Fruit fly (Drosophila melanogaster) whole organism, embryonic: ENCODE data around the gene CG3740.

ENCODE experiments used
- ATbp ChIP-seq: fragments of 200-800 bp; sonication (Bioruptor generic); optimal IDR thresholded peaks from 2 replicates; lab custom pipeline; 2017; ENCODE audit warnings: missing biosample characterization, mild to moderate bottlenecking, missing genetic modification characterization, missing genetic modification reagents
- CG10431 ChIP-seq: fragments of 200-800 bp; sonication (Bioruptor generic); optimal IDR thresholded peaks from 3 replicates; lab custom pipeline; 2018; ENCODE audit warnings: missing biosample characterization, mild to moderate bottlenecking, missing genetic modification characterization
- CG11093 ChIP-seq: fragments of 200-800 bp; sonication (Bioruptor generic); IDR thresholded peaks from 3 replicates; pipeline ENCODE4 v1.3.6; 2022; ENCODE audit warnings: missing biosample characterization, missing genetic modification characterization
- CG11247 ChIP-seq: fragments of 200-800 bp; sonication (Bioruptor generic); IDR thresholded peaks from 2 replicates; pipeline ENCODE4 v1.3.6; 2022; ENCODE audit warnings: missing biosample characterization, missing genetic modification characterization
- CG11560 ChIP-seq: fragments of 200-800 bp; sonication (Bioruptor generic); IDR thresholded peaks from 3 replicates; pipeline ENCODE4 v1.3.6; 2022; ENCODE audit warnings: missing biosample characterization, missing genetic modification characterization
- CG11695 ChIP-seq: fragments of 200-800 bp; sonication (Bioruptor generic); IDR thresholded peaks from 3 replicates; pipeline ENCODE4 v1.3.6; 2022; ENCODE audit warnings: missing biosample characterization, missing genetic modification characterization
- CG1233 ChIP-seq: fragments of 200-800 bp; sonication (Bioruptor generic); optimal IDR thresholded peaks from 4 replicates; lab custom pipeline; 2018; ENCODE audit warnings: missing biosample characterization, mild to moderate bottlenecking, missing genetic modification characterization
- CG13894 ChIP-seq: fragments of 200-800 bp; sonication (Bioruptor generic); optimal IDR thresholded peaks from 3 replicates; lab custom pipeline; 2018; ENCODE audit warnings: missing biosample characterization, mild to moderate bottlenecking, missing genetic modification characterization, moderate library complexity
- CG16779 ChIP-seq: fragments of 200-800 bp; sonication (Bioruptor generic); IDR thresholded peaks from 2 replicates; pipeline ENCODE4 v1.3.6; 2022; ENCODE audit warnings: missing biosample characterization, missing genetic modification characterization
- CG17359 ChIP-seq: fragments of 200-800 bp; sonication (Bioruptor generic); optimal IDR thresholded peaks from 3 replicates; lab custom pipeline; 2018; ENCODE audit warnings: missing biosample characterization, mild to moderate bottlenecking, missing genetic modification characterization, moderate library complexity
- CG17361 ChIP-seq: fragments of 200-800 bp; sonication (Bioruptor generic); IDR thresholded peaks from 3 replicates; pipeline ENCODE4 v1.3.6; 2022; ENCODE audit warnings: missing biosample characterization, missing genetic modification characterization
- CG2199 ChIP-seq: fragments of 200-800 bp; sonication (Bioruptor generic); IDR thresholded peaks from 3 replicates; pipeline ENCODE4 v1.3.6; 2022; ENCODE audit warnings: missing biosample characterization, missing genetic modification characterization
- CG31224 ChIP-seq: fragments of 200-800 bp; sonication (Bioruptor generic); IDR thresholded peaks from 2 replicates; pipeline ENCODE4 v1.3.6; 2022; ENCODE audit warnings: missing biosample characterization, missing genetic modification characterization
- CG3163 ChIP-seq: fragments of 200-800 bp; sonication (Bioruptor generic); optimal IDR thresholded peaks from 3 replicates; lab custom pipeline; 2016; ENCODE audit warnings: missing biosample characterization, missing genetic modification characterization
- CG43689 ChIP-seq: fragments of 200-800 bp; sonication (Bioruptor generic); IDR thresholded peaks from 2 replicates; pipeline ENCODE4 v1.3.6; 2022; ENCODE audit warnings: missing biosample characterization, missing genetic modification characterization
- CG4404 ChIP-seq: fragments of 200-800 bp; sonication (Bioruptor generic); IDR thresholded peaks from 2 replicates; pipeline ENCODE4 v1.3.6; 2022; ENCODE audit warnings: missing biosample characterization, missing genetic modification characterization
- D19A ChIP-seq: fragments of 200-800 bp; optimal IDR thresholded peaks from 3 replicates; lab custom pipeline; 2019; ENCODE audit warnings: missing biosample characterization, mild to moderate bottlenecking, missing genetic modification characterization, moderate library complexity
- D19B ChIP-seq: fragments of 200-800 bp; sonication (Bioruptor generic); optimal IDR thresholded peaks from 2 replicates; lab custom pipeline; 2017; ENCODE audit warnings: missing biosample characterization, mild to moderate bottlenecking, missing genetic modification characterization
- Dll ChIP-seq: fragments of 200-800 bp; sonication (Bioruptor generic); IDR thresholded peaks from 4 replicates; pipeline ENCODE4 v1.3.6; 2022; ENCODE audit warnings: missing biosample characterization, missing genetic modification characterization; ENCODE audit not compliant: partially characterized antibody
- GATAe ChIP-seq: fragments of 200-800 bp; sonication (Bioruptor generic); conservative IDR thresholded peaks from 2 replicates; pipeline ENCODE4 v1.3.6; 2022; ENCODE audit warnings: missing biosample characterization, missing genetic modification characterization
- HmgZ ChIP-seq: fragments of 200-800 bp; sonication (Bioruptor generic); optimal IDR thresholded peaks from 2 replicates; lab custom pipeline; 2018; ENCODE audit warnings: missing biosample characterization, mild to moderate bottlenecking, missing genetic modification characterization
- Lim3 ChIP-seq: fragments of 200-800 bp; sonication (Bioruptor generic); IDR thresholded peaks from 2 replicates; pipeline ENCODE4 v1.3.6; 2022; ENCODE audit warnings: missing biosample characterization, missing genetic modification characterization
- MBD-R2 ChIP-seq: fragments of 200-800 bp; sonication (Bioruptor generic); IDR thresholded peaks from 2 replicates; pipeline ENCODE4 v1.3.6; 2022; ENCODE audit warnings: missing biosample characterization, missing genetic modification characterization
- MESR4 ChIP-seq: fragments of 200-800 bp; sonication (Bioruptor generic); optimal IDR thresholded peaks from 2 replicates; lab custom pipeline; 2018; ENCODE audit warnings: missing biosample characterization, mild to moderate bottlenecking, missing genetic modification characterization, moderate library complexity
- Myb ChIP-seq: fragments of 200-800 bp; sonication (Bioruptor generic); optimal IDR thresholded peaks from 2 replicates; lab custom pipeline; 2016; ENCODE audit warnings: missing biosample characterization, missing genetic modification characterization
- Opbp ChIP-seq: fragments of 200-800 bp; sonication (Bioruptor generic); IDR thresholded peaks from 3 replicates; pipeline ENCODE4 v1.3.6; 2022; ENCODE audit warnings: missing biosample characterization, missing genetic modification characterization; ENCODE audit not compliant: partially characterized antibody
- Sry-β ChIP-seq: fragments of 200-800 bp; sonication (Bioruptor generic); optimal IDR thresholded peaks from 2 replicates; lab custom pipeline; 2018; ENCODE audit warnings: missing biosample characterization, mild to moderate bottlenecking, missing genetic modification characterization, moderate library complexity
- bigmax ChIP-seq: fragments of 200-800 bp; sonication (Bioruptor generic); optimal IDR thresholded peaks from 2 replicates; lab custom pipeline; 2018; ENCODE audit warnings: missing biosample characterization, mild to moderate bottlenecking, missing genetic modification characterization
- cg ChIP-seq: fragments of 200-800 bp; sonication (Bioruptor generic); optimal IDR thresholded peaks from 3 replicates; lab custom pipeline; 2019; ENCODE audit warnings: missing biosample characterization, mild to moderate bottlenecking, missing genetic modification characterization, moderate library complexity
- chm ChIP-seq: fragments of 200-800 bp; sonication (Bioruptor generic); IDR thresholded peaks from 2 replicates; pipeline ENCODE4 v1.3.6; 2022; ENCODE audit warnings: missing biosample characterization, missing genetic modification characterization
- chn ChIP-seq: fragments of 200-800 bp; sonication (Bioruptor generic); optimal IDR thresholded peaks from 2 replicates; lab custom pipeline; 2016; ENCODE audit warnings: missing biosample characterization, missing genetic modification characterization
- crol ChIP-seq: fragments of 200-800 bp; sonication (Bioruptor generic); IDR thresholded peaks from 2 replicates; pipeline ENCODE4 v1.3.6; 2022; ENCODE audit warnings: missing biosample characterization, missing genetic modification characterization
- fd96Cb ChIP-seq: fragments of 200-800 bp; sonication (Bioruptor generic); optimal IDR thresholded peaks from 2 replicates; lab custom pipeline; 2018; ENCODE audit warnings: missing biosample characterization, mild to moderate bottlenecking, missing genetic modification characterization, moderate library complexity
- gcm2 ChIP-seq: fragments of 200-800 bp; sonication (Bioruptor generic); optimal IDR thresholded peaks from 2 replicates; lab custom pipeline; 2016; ENCODE audit warnings: missing biosample characterization, missing genetic modification characterization
- ken ChIP-seq: fragments of 200-800 bp; sonication (Bioruptor generic); IDR thresholded peaks from 3 replicates; pipeline ENCODE4 v1.3.6; 2022; ENCODE audit warnings: missing biosample characterization, missing genetic modification characterization
- mam ChIP-seq: fragments of 200-800 bp; sonication (Bioruptor generic); optimal IDR thresholded peaks from 3 replicates; lab custom pipeline; 2016; ENCODE audit warnings: missing biosample characterization, missing genetic modification characterization
- nerfin-1 ChIP-seq: fragments of 200-800 bp; sonication (Bioruptor generic); optimal IDR thresholded peaks from 3 replicates; lab custom pipeline; 2019; ENCODE audit warnings: missing biosample characterization, mild to moderate bottlenecking, missing genetic modification characterization, moderate library complexity
- phol ChIP-seq: fragments of 200-800 bp; sonication (Bioruptor generic); optimal IDR thresholded peaks from 3 replicates; lab custom pipeline; 2018; ENCODE audit warnings: missing biosample characterization, mild to moderate bottlenecking, missing genetic modification characterization, moderate library complexity
- sc ChIP-seq, 3 experiments: fragments of >200 bp in 2 of 3; fragments of 200-800 bp in 1 of 3; sonication (Bioruptor generic) in 1 of 3; optimal IDR thresholded peaks; 2 replicates in 2 of 3; 3 replicates in 1 of 3; lab custom pipeline; 2017; ENCODE audit warnings: mild to moderate bottlenecking in 1 of 3, missing biosample characterization in 1 of 3, missing genetic modification characterization in 1 of 3, missing genetic modification reagents in 1 of 3
- sr ChIP-seq: fragments of 200-800 bp; sonication (Bioruptor generic); IDR thresholded peaks from 3 replicates; pipeline ENCODE4 v1.3.6; 2022; ENCODE audit warnings: missing biosample characterization, missing genetic modification characterization
- unc-4 ChIP-seq: fragments of 200-800 bp; sonication (Bioruptor generic); IDR thresholded peaks from 2 replicates; pipeline ENCODE4 v1.3.6; 2022; ENCODE audit warnings: missing biosample characterization, missing genetic modification characterization; ENCODE audit not compliant: partially characterized antibody

The CG3740 gene

dm6 chrX:1681266-1681665 lies 12.2 kb upstream of the CG3740 start, which contains the start of gene CG14797:
CG14797 (plus strand) TSS chrX:1681566.
- no peak for TF ChIP-seq HmgZ (tag; lab: Kevin White, UChicago)
- TF ChIP-seq mam: no peak
- no peak for TF ChIP-seq Lim3 (GFP tag; lab: Robert Waterston, UW)
- no peak for TF ChIP-seq sc (optimal IDR thresholded peaks at IDR 0.05; lab: Kevin White, UChicago)
- TF ChIP-seq sc (GFP tag; optimal IDR thresholded peaks at IDR 0.05; lab: Kevin White, UChicago): no peak
- no peak for TF ChIP-seq CG13894 (tag; lab: Kevin White, UChicago)
- TF ChIP-seq CG31224 (GFP tag; lab: Robert Waterston, UW): no peak
- no peak for TF ChIP-seq CG16779 (GFP tag; lab: Robert Waterston, UW)

- TF ChIP-seq CG17361: no peak
- 0 out of 3 replicates have a peak, but pooled peaks have one; percentile 12 for TF ChIP-seq CG2199
- no peak for TF ChIP-seq D19B (GFP tag; lab: Kevin White, UChicago)
- TF ChIP-seq ATbp (GFP tag; lab: Kevin White, UChicago): no peak
- peak; percentile 50 for TF ChIP-seq GATAe (GFP tag; lab: Robert Waterston, UW)
- TF ChIP-seq CG4404 (GFP tag; lab: Robert Waterston, UW): no peak
- TF ChIP-seq CG11560: no peak
- no peak for TF ChIP-seq CG43689 (GFP tag; lab: Robert Waterston, UW)
- TF ChIP-seq Opbp (GFP tag; lab: Robert Waterston, UW): no peak
- TF ChIP-seq MESR4 (GFP tag; lab: Kevin White, UChicago): peak; percentile 32
- no peak for TF ChIP-seq Sry-β (GFP tag; lab: Kevin White, UChicago)
- TF ChIP-seq CG11695 (GFP tag; lab: Robert Waterston, UW): no peak
- TF ChIP-seq bigmax (GFP tag; lab: Kevin White, UChicago): peak; percentile 62
- TF ChIP-seq chn (GFP tag; lab: Kevin White, UChicago): no peak
- no peak for TF ChIP-seq CG11247 (GFP tag; lab: Robert Waterston, UW)
- peak; percentile 87 for TF ChIP-seq crol (GFP tag; lab: Robert Waterston, UW)
- peak; percentile 38 for TF ChIP-seq nerfin-1 (tag; lab: Kevin White, UChicago)
- TF ChIP-seq MBD-R2 (GFP tag; lab: Robert Waterston, UW): peak; percentile 17; the same call in 1 of the 2 replicates
- TF ChIP-seq chm (GFP tag; lab: Robert Waterston, UW): no peak
- TF ChIP-seq CG10431: no peak
- TF ChIP-seq gcm2 (GFP tag; lab: Kevin White, UChicago): no peak
- TF ChIP-seq unc-4 (GFP tag; lab: Robert Waterston, UW): no peak
- TF ChIP-seq phol (tag; lab: Kevin White, UChicago): no peak
- TF ChIP-seq D19A: no peak
- no peak for TF ChIP-seq Myb
- TF ChIP-seq CG1233: no peak
- TF ChIP-seq sr: 0 out of 3 replicates have a peak, but pooled peaks have one; percentile 31
- TF ChIP-seq cg (GFP tag; lab: Kevin White, UChicago): peak; percentile 34
- no peak for TF ChIP-seq ken (GFP tag; lab: Robert Waterston, UW)
- TF ChIP-seq fd96Cb: no peak
- no peak for TF ChIP-seq CG11093 (GFP tag; lab: Robert Waterston, UW)
- no peak for TF ChIP-seq Dll (GFP tag; lab: Robert Waterston, UW)
- no peak for TF ChIP-seq CG17359
- TF ChIP-seq CG3163 (GFP tag; lab: Kevin White, UChicago): no peak
Observed at dm6 chrX:1669840-1670239, 743 bp upstream of the CG3740 start.
